Fruit fly (Drosophila melanogaster): ENCODE data around the gene CG4686.

Gene CG4686

dm6 chr3R:19816758-19817157 lies 47.5 kb upstream of the CG4686 start:
- TF ChIP-seq CG8359 (GFP tag; optimal IDR thresholded peaks at IDR 0.05; ENCODE audit: borderline replicate concordance): peak; percentile 96
- TF ChIP-seq CG8388 (GFP tag; optimal IDR thresholded peaks at IDR 0.05): peak; percentile 34
- TF ChIP-seq CG2202 (tag; optimal IDR thresholded peaks at IDR 0.05): no peak

- no peak for TF ChIP-seq CG15696 (tag; optimal IDR thresholded peaks at IDR 0.05)
- TF ChIP-seq gce (GFP tag; IDR thresholded peaks at IDR 0.05): no peak
- TF ChIP-seq CG17568 (GFP tag; optimal IDR thresholded peaks at IDR 0.05): no peak
- TF ChIP-seq CG2116 (GFP tag; optimal IDR thresholded peaks at IDR 0.05): no peak
- TF ChIP-seq CG3065 (GFP tag; optimal IDR thresholded peaks at IDR 0.05): no peak
- TF ChIP-seq hbn (GFP tag; IDR thresholded peaks at IDR 0.05; ENCODE audit: partially characterized antibody): no peak
- TF ChIP-seq Vsx1 (GFP tag; optimal IDR thresholded peaks at IDR 0.05): no peak
- no peak for TF ChIP-seq MESR4 (GFP tag; optimal IDR thresholded peaks at IDR 0.05)
- TF ChIP-seq phol (tag; optimal IDR thresholded peaks at IDR 0.05): peak; percentile 26
- no peak for TF ChIP-seq CG7372 (GFP tag; IDR thresholded peaks at IDR 0.05)
- TF ChIP-seq D19A (tag; optimal IDR thresholded peaks at IDR 0.05): peak; percentile 1
- TF ChIP-seq CG31441 (GFP tag; IDR thresholded peaks at IDR 0.05): no peak
- TF ChIP-seq CG18011 (GFP tag; optimal IDR thresholded peaks at IDR 0.05): no peak
- peak; percentile 20 for TF ChIP-seq Asciz (GFP tag; optimal IDR thresholded peaks at IDR 0.05)
- TF ChIP-seq CG12391 (tag; optimal IDR thresholded peaks at IDR 0.05): peak; percentile 22
- no peak for TF ChIP-seq run (tag; optimal IDR thresholded peaks at IDR 0.05)
- TF ChIP-seq Rx (GFP tag; IDR thresholded peaks at IDR 0.05): no peak
- no peak for TF ChIP-seq sima (GFP tag; optimal IDR thresholded peaks at IDR 0.05)
- TF ChIP-seq bsh (GFP tag; optimal IDR thresholded peaks at IDR 0.05): peak in 1 of 2 experiments; percentile 44
- TF ChIP-seq inv (GFP tag; IDR thresholded peaks at IDR 0.05; ENCODE audit: partially characterized antibody): no peak
- TF ChIP-seq bcd (GFP tag; optimal IDR thresholded peaks at IDR 0.05): peak; percentile 1
- TF ChIP-seq NK7.1 (GFP tag; optimal IDR thresholded peaks at IDR 0.05): no peak
- TF ChIP-seq fd102C (GFP tag; optimal IDR thresholded peaks at IDR 0.05): no peak
- TF ChIP-seq Awh (GFP tag; IDR thresholded peaks at IDR 0.05): no peak
- TF ChIP-seq Opbp (GFP tag; IDR thresholded peaks at IDR 0.05; ENCODE audit: partially characterized antibody): no peak
- no peak for TF ChIP-seq CG9876 (GFP tag; optimal IDR thresholded peaks at IDR 0.05)
- no peak for TF ChIP-seq Rfx (GFP tag; IDR thresholded peaks at IDR 0.05)
- TF ChIP-seq pb (GFP tag; optimal IDR thresholded peaks at IDR 0.05): no peak
- peak; percentile 47 for TF ChIP-seq Blimp-1 (GFP tag; optimal IDR thresholded peaks at IDR 0.05)
- TF ChIP-seq CG6765 (GFP tag; optimal IDR thresholded peaks at IDR 0.05): no peak
- no peak for TF ChIP-seq CG10431 (GFP tag; optimal IDR thresholded peaks at IDR 0.05)
- no peak for TF ChIP-seq tll (GFP tag; optimal IDR thresholded peaks at IDR 0.05)
- no peak for TF ChIP-seq Hr3 (GFP tag; optimal IDR thresholded peaks at IDR 0.05)
- TF ChIP-seq HHEX (GFP tag; optimal IDR thresholded peaks at IDR 0.05): no peak
- TF ChIP-seq CG1529 (GFP tag; optimal IDR thresholded peaks at IDR 0.05): no peak
- no peak for TF ChIP-seq psq (GFP tag; optimal IDR thresholded peaks at IDR 0.05)
- no peak for TF ChIP-seq CG5953 (GFP tag; IDR thresholded peaks at IDR 0.05)
- TF ChIP-seq NC2β (GFP tag; optimal IDR thresholded peaks at IDR 0.05): no peak
- no peak for TF ChIP-seq CG43689 (GFP tag; IDR thresholded peaks at IDR 0.05)
- TF ChIP-seq Hmx (GFP tag; optimal IDR thresholded peaks at IDR 0.05): no peak
- no peak for TF ChIP-seq odd (GFP tag; optimal IDR thresholded peaks at IDR 0.05)
- TF ChIP-seq ssp (GFP tag; IDR thresholded peaks at IDR 0.05): peak; percentile 5; the same call in 1 of the 2 replicates
- no peak for TF ChIP-seq Ravus (GFP tag; IDR thresholded peaks at IDR 0.05)
- TF ChIP-seq gsb (GFP tag; IDR thresholded peaks at IDR 0.05): no peak
- no peak for TF ChIP-seq D (optimal IDR thresholded peaks at IDR 0.05)
- peak; percentile 4 for TF ChIP-seq D (GFP tag; optimal IDR thresholded peaks at IDR 0.05)
Measured at dm6 chr3R:19820994-19821393, 43.3 kb upstream of the CG4686 start.

Measured in whole organism, embryonic.